Worm (Caenorhabditis elegans): ENCODE results near the gene flp-34.

flp-34 gene

ce11 chrV:1003400-1003799 is 29.8 kb downstream of the flp-34 start, which contains the start of gene Y50D4C.5:
Gene Y50D4C.5, minus strand, starts transcription at chrV:1003744.
- no peak for TF ChIP-seq B0310.2 (tag; optimal IDR thresholded peaks at IDR 0.05)
- no peak for TF ChIP-seq hnd-1 (tag; optimal IDR thresholded peaks at IDR 0.05)
- TF ChIP-seq scrt-1 (GFP tag; IDR thresholded peaks at IDR 0.05) = no peak
- TF ChIP-seq ceh-36 (tag; optimal IDR thresholded peaks at IDR 0.05) = no peak
- TF ChIP-seq flt-1 (GFP tag; IDR thresholded peaks at IDR 0.05) = no peak
- no peak for TF ChIP-seq ama-1 (optimal IDR thresholded peaks at IDR 0.05)

- TF ChIP-seq ets-7 (tag; optimal IDR thresholded peaks at IDR 0.05) (no peak), tbx-11 (GFP tag; IDR thresholded peaks at IDR 0.05) (no peak), aly-1 (tag; optimal IDR thresholded peaks at IDR 0.05) (no peak), F13C5.2 (tag; optimal IDR thresholded peaks at IDR 0.05) (no peak), flt-1 (GFP tag; IDR thresholded peaks at IDR 0.05) (no peak), tra-4 (tag; optimal IDR thresholded peaks at IDR 0.05) (no peak), ceh-13 (GFP tag; optimal IDR thresholded peaks at IDR 0.05) (no peak), ama-1 (optimal IDR thresholded peaks at IDR 0.05) (no peak), pes-1 (GFP tag; IDR thresholded peaks at IDR 0.05) (no peak), scrt-1 (GFP tag; IDR thresholded peaks at IDR 0.05) (no peak), sea-1 (GFP tag; conservative IDR thresholded peaks at IDR 0.05) (no peak), B0310.2 (tag; optimal IDR thresholded peaks at IDR 0.05) (no peak), ceh-36 (tag; optimal IDR thresholded peaks at IDR 0.05) (no peak), hmg-4 (GFP tag; optimal IDR thresholded peaks at IDR 0.05) (no peak), hnd-1 (tag; optimal IDR thresholded peaks at IDR 0.05) (no peak), hmbx-1 (tag; optimal IDR thresholded peaks at IDR 0.05) (no peak), tbx-37 (GFP tag; conservative IDR thresholded peaks at IDR 0.05) (no peak)
Observed at ce11 chrV:1001163-1001562, 32.0 kb downstream of the flp-34 start.

ce11 chrV:995635-996034 is 37.6 kb downstream of the flp-34 start:
- no peak for TF ChIP-seq tbx-11 (GFP tag; IDR thresholded peaks at IDR 0.05)
- TF ChIP-seq hnd-1 (tag; optimal IDR thresholded peaks at IDR 0.05) = no peak
- TF ChIP-seq hmg-4 (GFP tag; optimal IDR thresholded peaks at IDR 0.05) = no peak
- no peak for TF ChIP-seq aly-1 (tag; optimal IDR thresholded peaks at IDR 0.05)
- no peak for TF ChIP-seq ceh-13 (GFP tag; optimal IDR thresholded peaks at IDR 0.05)
- TF ChIP-seq tra-4 (tag; optimal IDR thresholded peaks at IDR 0.05) = no peak
- TF ChIP-seq F13C5.2 (tag; optimal IDR thresholded peaks at IDR 0.05) = no peak
- TF ChIP-seq sea-1 (GFP tag; conservative IDR thresholded peaks at IDR 0.05) = no peak
- no peak for TF ChIP-seq ceh-36 (tag; optimal IDR thresholded peaks at IDR 0.05)
- TF ChIP-seq ets-7 (tag; optimal IDR thresholded peaks at IDR 0.05) = no peak
- no peak for TF ChIP-seq B0310.2 (tag; optimal IDR thresholded peaks at IDR 0.05)
- TF ChIP-seq hmbx-1 (tag; optimal IDR thresholded peaks at IDR 0.05) = no peak
- TF ChIP-seq pes-1 (GFP tag; IDR thresholded peaks at IDR 0.05) = no peak
- no peak for TF ChIP-seq tbx-37 (GFP tag; conservative IDR thresholded peaks at IDR 0.05)
- TF ChIP-seq scrt-1 (GFP tag; IDR thresholded peaks at IDR 0.05) = no peak
- no peak for TF ChIP-seq flt-1 (GFP tag; IDR thresholded peaks at IDR 0.05)

ce11 chrV:990300-990699 is 42.9 kb downstream of the flp-34 start:
- TF ChIP-seq scrt-1 (GFP tag; IDR thresholded peaks at IDR 0.05) = 0 out of 2 replicates have a peak, but pooled peaks have one; percentile 14
- no peak for TF ChIP-seq tbx-37 (GFP tag; conservative IDR thresholded peaks at IDR 0.05)

ce11 chrV:983120-983519 is 50.1 kb downstream of the flp-34 start:
- TF ChIP-seq sea-1 (GFP tag; conservative IDR thresholded peaks at IDR 0.05) (no peak), pes-1 (GFP tag; IDR thresholded peaks at IDR 0.05) (no peak), tbx-37 (GFP tag; conservative IDR thresholded peaks at IDR 0.05) (no peak), aly-1 (tag; optimal IDR thresholded peaks at IDR 0.05) (no peak), ama-1 (optimal IDR thresholded peaks at IDR 0.05) (no peak), tra-4 (tag; optimal IDR thresholded peaks at IDR 0.05) (no peak), hnd-1 (tag; optimal IDR thresholded peaks at IDR 0.05) (no peak)

ce11 chrV:982281-982756 is 50.9 kb downstream of the flp-34 start, which contains the start of the genes Y50D4C.12 and unc-34:
Gene Y50D4C.12, plus strand, starts transcription at chrV:982581.
Gene unc-34, plus strand, starts transcription at chrV:982706.
- no peak for TF ChIP-seq scrt-1 (GFP tag; IDR thresholded peaks at IDR 0.05)
- no peak for TF ChIP-seq pes-1 (GFP tag; IDR thresholded peaks at IDR 0.05)
- no peak for TF ChIP-seq tra-4 (tag; optimal IDR thresholded peaks at IDR 0.05)
- no peak for TF ChIP-seq F13C5.2 (tag; optimal IDR thresholded peaks at IDR 0.05)
- no peak for TF ChIP-seq hmg-4 (GFP tag; optimal IDR thresholded peaks at IDR 0.05)
- no peak for TF ChIP-seq tbx-11 (GFP tag; IDR thresholded peaks at IDR 0.05)
- TF ChIP-seq ama-1 (optimal IDR thresholded peaks at IDR 0.05) = no peak
- TF ChIP-seq aly-1 (tag; optimal IDR thresholded peaks at IDR 0.05) = no peak
- no peak for TF ChIP-seq tbx-37 (GFP tag; conservative IDR thresholded peaks at IDR 0.05)
- no peak for TF ChIP-seq sea-1 (GFP tag; conservative IDR thresholded peaks at IDR 0.05)
- TF ChIP-seq ceh-13 (GFP tag; optimal IDR thresholded peaks at IDR 0.05) = no peak
- TF ChIP-seq ets-7 (tag; optimal IDR thresholded peaks at IDR 0.05) = no peak
- TF ChIP-seq flt-1 (GFP tag; IDR thresholded peaks at IDR 0.05) = no peak
- TF ChIP-seq hmbx-1 (tag; optimal IDR thresholded peaks at IDR 0.05) = no peak
- no peak for TF ChIP-seq B0310.2 (tag; optimal IDR thresholded peaks at IDR 0.05)
- TF ChIP-seq hnd-1 (tag; optimal IDR thresholded peaks at IDR 0.05) = no peak

- TF ChIP-seq ceh-13 (GFP tag; optimal IDR thresholded peaks at IDR 0.05) (no peak), F13C5.2 (tag; optimal IDR thresholded peaks at IDR 0.05) (no peak), hmbx-1 (tag; optimal IDR thresholded peaks at IDR 0.05) (no peak), hnd-1 (tag; optimal IDR thresholded peaks at IDR 0.05) (no peak), ceh-36 (tag; optimal IDR thresholded peaks at IDR 0.05) (no peak), tbx-37 (GFP tag; conservative IDR thresholded peaks at IDR 0.05) (no peak), flt-1 (GFP tag; IDR thresholded peaks at IDR 0.05) (no peak), ama-1 (optimal IDR thresholded peaks at IDR 0.05) (no peak)
Observed at ce11 chrV:979698-980097, 53.5 kb downstream of the flp-34 start.

ce11 chrV:978617-979016 is 54.6 kb downstream of the flp-34 start:
- no peak for TF ChIP-seq scrt-1 (GFP tag; IDR thresholded peaks at IDR 0.05)
- no peak for TF ChIP-seq tra-4 (tag; optimal IDR thresholded peaks at IDR 0.05)
- no peak for TF ChIP-seq hnd-1 (tag; optimal IDR thresholded peaks at IDR 0.05)
- no peak for TF ChIP-seq flt-1 (GFP tag; IDR thresholded peaks at IDR 0.05)
- TF ChIP-seq ceh-36 (tag; optimal IDR thresholded peaks at IDR 0.05) = no peak
- no peak for TF ChIP-seq ets-7 (tag; optimal IDR thresholded peaks at IDR 0.05)
- TF ChIP-seq hmbx-1 (tag; optimal IDR thresholded peaks at IDR 0.05) = no peak
- TF ChIP-seq B0310.2 (tag; optimal IDR thresholded peaks at IDR 0.05) = no peak

Data from whole organism, early embryonic.